Worm (Caenorhabditis elegans) whole organism, L1 larva: Measurements from ENCODE around the gene sao-1.

Experiments
- ceh-90 ChIP-seq: sonication (generic microtip); optimal IDR thresholded peaks from 2 replicates; lab custom pipeline; 2016; ENCODE audit warnings: missing genetic modification characterization, missing compliant biosample characterization
- ces-1 ChIP-seq: fragments of 150-350 bp; optimal IDR thresholded peaks from 2 replicates; lab custom pipeline; 2014; ENCODE audit warnings: missing biosample characterization, missing genetic modification reagents, missing genetic modification characterization
- dpl-1 ChIP-seq, 3 experiments: fragments of 150-350 bp in 2 of 3; sonication (generic microtip) in 1 of 3; optimal IDR thresholded peaks; 2 replicates each; lab custom pipeline; 2014 to 2017; ENCODE audit warnings: missing biosample characterization in 3 of 3, missing genetic modification characterization in 3 of 3, missing genetic modification reagents in 3 of 3
- egl-27 ChIP-seq, 2 experiments: fragments of 150-350 bp in 1 of 2; sonication (generic microtip); optimal IDR thresholded peaks; 3 replicates each; lab custom pipeline; 2017 to 2018; ENCODE audit warnings: missing biosample characterization in 2 of 2, missing genetic modification characterization in 2 of 2, missing genetic modification reagents in 2 of 2
- elt-2 ChIP-seq: sonication (generic microtip); optimal IDR thresholded peaks from 2 replicates; lab custom pipeline; 2016; ENCODE audit warnings: missing genetic modification characterization, mild to moderate bottlenecking, inconsistent platforms, missing compliant biosample characterization, missing genetic modification reagents
- nhr-237 ChIP-seq: fragments of 150-350 bp; optimal IDR thresholded peaks from 2 replicates; lab custom pipeline; 2014; ENCODE audit warnings: missing biosample characterization, missing genetic modification characterization
- nhr-28 ChIP-seq: fragments of 150-350 bp; optimal IDR thresholded peaks from 2 replicates; lab custom pipeline; 2014; ENCODE audit warnings: missing biosample characterization, missing genetic modification characterization
- rnt-1 ChIP-seq: sonication (generic microtip); optimal IDR thresholded peaks from 2 replicates; lab custom pipeline; 2016; ENCODE audit warnings: mild to moderate bottlenecking, missing genetic modification characterization, moderate library complexity, missing compliant biosample characterization
- swsn-7 ChIP-seq: sonication (generic microtip); optimal IDR thresholded peaks from 2 replicates; lab custom pipeline; 2016; ENCODE audit warnings: missing genetic modification characterization, missing compliant biosample characterization
- unc-130 ChIP-seq: fragments of 150-350 bp; optimal IDR thresholded peaks from 2 replicates; lab custom pipeline; 2017; ENCODE audit warnings: missing biosample characterization, missing genetic modification characterization, inconsistent platforms
- unc-62 ChIP-seq: fragments of 150-350 bp; optimal IDR thresholded peaks from 2 replicates; lab custom pipeline; 2014; ENCODE audit warnings: missing biosample characterization, missing genetic modification reagents, missing genetic modification characterization
- ztf-11 ChIP-seq, 2 experiments: sonication (generic microtip); optimal IDR thresholded peaks; 2 replicates each; lab custom pipeline; 2016 to 2017; ENCODE audit warnings: missing genetic modification characterization in 2 of 2, missing biosample characterization in 1 of 2, missing compliant biosample characterization in 1 of 2

- no peak for TF ChIP-seq unc-130 (tag; lab: Kevin White, UChicago)
- TF ChIP-seq unc-62 (GFP tag; lab: Kevin White, UChicago): no peak
- no peak for TF ChIP-seq dpl-1 (GFP tag; optimal IDR thresholded peaks at IDR 0.05; lab: Kevin White, UChicago)
- TF ChIP-seq ces-1 (GFP tag; lab: Kevin White, UChicago): no peak
- TF ChIP-seq swsn-7 (tag; lab: Kevin White, UChicago): no peak
- TF ChIP-seq egl-27 (tag; optimal IDR thresholded peaks at IDR 0.05; lab: Kevin White, UChicago): no peak
- no peak for TF ChIP-seq rnt-1 (tag; lab: Kevin White, UChicago)
- no peak for TF ChIP-seq elt-2
- TF ChIP-seq ceh-90: no peak
- no peak for TF ChIP-seq nhr-28
- TF ChIP-seq nhr-237 (tag; lab: Kevin White, UChicago): no peak
- TF ChIP-seq ztf-11 (tag; optimal IDR thresholded peaks at IDR 0.05; lab: Kevin White, UChicago): no peak
Observed at ce11 chrV:13981677-13982076, 18.0 kb downstream of the sao-1 start.
